Fruit fly (Drosophila melanogaster) whole organism, pupa: ENCODE measurements around the gene CG1738.

ENCODE experiments used
- CG10348 ChIP-seq: fragments of 200-800 bp; sonication (Bioruptor generic); IDR thresholded peaks from 2 replicates; pipeline ENCODE4 v1.3.6; 2022; ENCODE audit warnings: missing biosample characterization, missing genetic modification characterization
- CG12605 ChIP-seq: fragments of 200-800 bp; sonication (Bioruptor generic); IDR thresholded peaks from 2 replicates; pipeline ENCODE4 v1.3.6; 2022; ENCODE audit warnings: missing biosample characterization, missing genetic modification characterization
- CG13204 ChIP-seq: fragments of 200-800 bp; sonication (Bioruptor generic); optimal IDR thresholded peaks from 2 replicates; lab custom pipeline; 2018; ENCODE audit warnings: missing biosample characterization, mild to moderate bottlenecking, missing genetic modification characterization, moderate library complexity
- CG14655 ChIP-seq: fragments of 200-800 bp; sonication (Bioruptor generic); optimal IDR thresholded peaks from 3 replicates; lab custom pipeline; 2017; ENCODE audit warnings: mild to moderate bottlenecking, missing biosample characterization, missing genetic modification reagents, missing genetic modification characterization
- CG15710 ChIP-seq: fragments of 200-800 bp; sonication (Bioruptor generic); optimal IDR thresholded peaks from 2 replicates; lab custom pipeline; 2018; ENCODE audit warnings: missing biosample characterization, mild to moderate bottlenecking, missing genetic modification characterization, moderate library complexity
- CG17806 ChIP-seq: fragments of 200-800 bp; sonication (Bioruptor generic); optimal IDR thresholded peaks from 2 replicates; lab custom pipeline; 2018; ENCODE audit warnings: missing biosample characterization, mild to moderate bottlenecking, missing genetic modification characterization, moderate library complexity
- CG32121 ChIP-seq: fragments of 200-800 bp; sonication (Bioruptor generic); IDR thresholded peaks from 2 replicates; pipeline ENCODE4 v1.3.6; 2022; ENCODE audit warnings: missing biosample characterization, missing genetic modification characterization
- CG34367 ChIP-seq: fragments of 200-800 bp; sonication (Bioruptor generic); optimal IDR thresholded peaks from 2 replicates; lab custom pipeline; 2018; ENCODE audit warnings: missing biosample characterization, mild to moderate bottlenecking, missing genetic modification characterization
- CG4496 ChIP-seq: fragments of 200-800 bp; sonication (Bioruptor generic); IDR thresholded peaks from 3 replicates; pipeline ENCODE4 v1.3.6; 2022; ENCODE audit warnings: missing biosample characterization, missing genetic modification characterization
- CG8159 ChIP-seq: fragments of 200-800 bp; sonication (Bioruptor generic); optimal IDR thresholded peaks from 3 replicates; lab custom pipeline; 2018; ENCODE audit warnings: missing biosample characterization, mild to moderate bottlenecking, missing genetic modification characterization, moderate library complexity
- CG8301 ChIP-seq: fragments of 200-800 bp; sonication (Bioruptor generic); optimal IDR thresholded peaks from 2 replicates; lab custom pipeline; 2018; ENCODE audit warnings: missing biosample characterization, mild to moderate bottlenecking, missing genetic modification characterization
- CG9948 ChIP-seq: fragments of 200-800 bp; sonication (Bioruptor generic); optimal IDR thresholded peaks from 2 replicates; lab custom pipeline; 2018; ENCODE audit warnings: missing biosample characterization, mild to moderate bottlenecking, missing genetic modification characterization, moderate library complexity
- D1 ChIP-seq: fragments of 200-800 bp; sonication (Bioruptor generic); optimal IDR thresholded peaks from 2 replicates; lab custom pipeline; 2018; ENCODE audit warnings: missing biosample characterization, mild to moderate bottlenecking, missing genetic modification characterization, moderate library complexity
- EcR ChIP-seq: fragments of 200-800 bp; sonication (Bioruptor generic); optimal IDR thresholded peaks from 3 replicates; lab custom pipeline; 2019; ENCODE audit warnings: missing biosample characterization, missing genetic modification characterization, mild to moderate bottlenecking, moderate library complexity, missing genetic modification reagents
- Ets98B ChIP-seq: fragments of 200-800 bp; sonication (Bioruptor generic); IDR thresholded peaks from 2 replicates; pipeline ENCODE4 v1.3.6; 2022; ENCODE audit warnings: missing biosample characterization, missing genetic modification characterization
- Pif1A ChIP-seq: fragments of 200-800 bp; sonication (Bioruptor generic); optimal IDR thresholded peaks from 3 replicates; lab custom pipeline; 2016; ENCODE audit warnings: missing biosample characterization, missing genetic modification characterization
- Pif1B ChIP-seq: fragments of 200-800 bp; sonication (Bioruptor generic); optimal IDR thresholded peaks from 3 replicates; lab custom pipeline; 2016; ENCODE audit warnings: missing biosample characterization, missing genetic modification characterization
- Snoo ChIP-seq: fragments of 200-800 bp; sonication (Bioruptor generic); optimal IDR thresholded peaks from 3 replicates; lab custom pipeline; 2017; ENCODE audit warnings: missing biosample characterization, mild to moderate bottlenecking, missing genetic modification characterization, inconsistent platforms
- fd96Ca ChIP-seq: fragments of 200-800 bp; sonication (Bioruptor generic); IDR thresholded peaks from 3 replicates; pipeline ENCODE4 v1.3.6; 2022; ENCODE audit warnings: missing biosample characterization, missing genetic modification characterization
- gl ChIP-seq: fragments of 200-800 bp; sonication (Bioruptor generic); optimal IDR thresholded peaks from 2 replicates; lab custom pipeline; 2018; ENCODE audit warnings: missing biosample characterization, mild to moderate bottlenecking, missing genetic modification characterization
- rn ChIP-seq: fragments of 200-800 bp; sonication (Bioruptor generic); IDR thresholded peaks from 2 replicates; pipeline ENCODE4 v1.3.6; 2022; ENCODE audit warnings: missing biosample characterization, missing genetic modification characterization

The CG1738 gene

dm6 chrX:11348829-11349228, at the start of gene CG1738:
Gene CG1738 (plus strand): TSS chrX:11349049.
- no peak for TF ChIP-seq CG15710 (tag; lab: Kevin White, UChicago)

- TF ChIP-seq CG34367 (tag; lab: Kevin White, UChicago), result no peak
- TF ChIP-seq CG13204 (GFP tag; lab: Kevin White, UChicago), result no peak
- no peak for TF ChIP-seq CG14655 (GFP tag; lab: Kevin White, UChicago)
- TF ChIP-seq fd96Ca, result no peak
- TF ChIP-seq CG4496 (GFP tag; lab: Robert Waterston, UW), result no peak
- TF ChIP-seq D1, result no peak
- TF ChIP-seq, all 21 proteins: peak for 0
Measured at dm6 chrX:11302683-11303082, 46.2 kb upstream of the CG1738 start, which contains the start of gene CG44422. Gene CG44422 (minus strand): TSS chrX:11302783.

- TF ChIP-seq rn (GFP tag; lab: Robert Waterston, UW) (no peak), CG17806 (tag; lab: Kevin White, UChicago) (no peak), Snoo (tag; lab: Kevin White, UChicago) (no peak), CG4496 (GFP tag; lab: Robert Waterston, UW) (no peak), CG9948 (no peak), Pif1A (GFP tag; lab: Kevin White, UChicago) (no peak), CG8159 (tag; lab: Kevin White, UChicago) (no peak)
- TF ChIP-seq, all 21 proteins: peak for 0
Measured at dm6 chrX:11311108-11311507, 37.7 kb upstream of the CG1738 start, which contains the start of gene Ir10a. Gene Ir10a (minus strand): TSS chrX:11311208.

dm6 chrX:11319916-11320315, 28.9 kb upstream of the CG1738 start:
- no peak for TF ChIP-seq CG12605 (GFP tag; lab: Robert Waterston, UW)
- TF ChIP-seq Ets98B (GFP tag; lab: Robert Waterston, UW), result no peak
- TF ChIP-seq gl, result no peak
- no peak for TF ChIP-seq CG32121 (GFP tag; lab: Robert Waterston, UW)
- TF ChIP-seq Pif1B (GFP tag; lab: Kevin White, UChicago), result no peak
- TF ChIP-seq D1, result no peak
- TF ChIP-seq CG8301, result no peak
- TF ChIP-seq CG9948, result no peak
- no peak for TF ChIP-seq CG15710 (tag; lab: Kevin White, UChicago)
- no peak for TF ChIP-seq CG17806 (tag; lab: Kevin White, UChicago)
- TF ChIP-seq CG13204 (GFP tag; lab: Kevin White, UChicago), result no peak
- TF ChIP-seq CG14655 (GFP tag; lab: Kevin White, UChicago), result no peak
- TF ChIP-seq rn (GFP tag; lab: Robert Waterston, UW), result no peak
- no peak for TF ChIP-seq Snoo (tag; lab: Kevin White, UChicago)
- no peak for TF ChIP-seq CG4496 (GFP tag; lab: Robert Waterston, UW)

- TF ChIP-seq EcR, result no peak
Measured at dm6 chrX:11322257-11322656, 26.6 kb upstream of the CG1738 start, which contains the start of gene sisA. Gene sisA (minus strand): TSS chrX:11322357.

dm6 chrX:11322659-11323058, 26.2 kb upstream of the CG1738 start:
- TF ChIP-seq CG12605 (GFP tag; lab: Robert Waterston, UW) (no peak), gl (no peak), Ets98B (GFP tag; lab: Robert Waterston, UW) (no peak), CG4496 (GFP tag; lab: Robert Waterston, UW) (no peak), CG13204 (GFP tag; lab: Kevin White, UChicago) (no peak), rn (GFP tag; lab: Robert Waterston, UW) (no peak), CG34367 (tag; lab: Kevin White, UChicago) (no peak), CG8301 (no peak), CG14655 (GFP tag; lab: Kevin White, UChicago) (no peak), CG32121 (GFP tag; lab: Robert Waterston, UW) (no peak)

- TF ChIP-seq Ets98B (GFP tag; lab: Robert Waterston, UW) (peak; percentile 39), CG4496 (GFP tag; lab: Robert Waterston, UW) (0 out of 3 replicates have a peak, but pooled peaks have one; percentile 9), CG14655 (GFP tag; lab: Kevin White, UChicago) (no peak), fd96Ca (0 out of 3 replicates have a peak, but pooled peaks have one; percentile 22), CG8159 (tag; lab: Kevin White, UChicago) (peak; percentile 1), EcR (peak; percentile 15), CG10348 (no peak)
Measured at dm6 chrX:11325175-11325768, 23.6 kb upstream of the CG1738 start, which contains the start of gene Gapvd1. Gene Gapvd1 (plus strand): TSS chrX:11325385.
